Fruit fly (Drosophila melanogaster): ENCODE data around the gene CG9776.
A peak's percentile ranks its signal among the peaks of the same experiment; 100 is the strongest.

CG9776 gene

dm6 chr3R:4319507-4320138 lies 14.2 kb downstream of the CG9776 start, which contains the start of gene CG9795:
Gene CG9795, plus strand, starts transcription at chr3R:4319683.
- TF ChIP-seq CG17801 (GFP tag; optimal IDR thresholded peaks at IDR 0.05; ENCODE audit: partially characterized antibody): peak; percentile 51

- no peak for TF ChIP-seq CG17801 (GFP tag; optimal IDR thresholded peaks at IDR 0.05; ENCODE audit: partially characterized antibody)
Measured at dm6 chr3R:4318999-4319398, 14.9 kb downstream of the CG9776 start, which contains the start of gene Syt14. Gene Syt14, minus strand, starts transcription at chr3R:4319069.

dm6 chr3R:4318589-4318988 lies 15.3 kb downstream of the CG9776 start:
- no peak for TF ChIP-seq CG17801 (GFP tag; optimal IDR thresholded peaks at IDR 0.05; ENCODE audit: partially characterized antibody)

- peak; percentile 33 for TF ChIP-seq CG17801 (GFP tag; optimal IDR thresholded peaks at IDR 0.05; ENCODE audit: partially characterized antibody)
Measured at dm6 chr3R:4311067-4311723, 22.7 kb downstream of the CG9776 start, which contains the start of gene Suv3. Gene Suv3, plus strand, starts transcription at chr3R:4311555.

dm6 chr3R:4310683-4311066 lies 23.2 kb downstream of the CG9776 start, which contains the start of gene Vps24:
Gene Vps24, minus strand, starts transcription at chr3R:4310947.
- no peak for TF ChIP-seq CG17801 (GFP tag; optimal IDR thresholded peaks at IDR 0.05; ENCODE audit: partially characterized antibody)

- TF ChIP-seq CG17801 (GFP tag; optimal IDR thresholded peaks at IDR 0.05; ENCODE audit: partially characterized antibody): no peak
Measured at dm6 chr3R:4308708-4309107, 25.2 kb downstream of the CG9776 start.

dm6 chr3R:4307664-4308416 lies 26.0 kb downstream of the CG9776 start, which contains the start of gene MP1:
Gene MP1, plus strand, starts transcription at chr3R:4307908.
- peak; percentile 23 for TF ChIP-seq CG17801 (GFP tag; optimal IDR thresholded peaks at IDR 0.05; ENCODE audit: partially characterized antibody)

- no peak for TF ChIP-seq CG17801 (GFP tag; optimal IDR thresholded peaks at IDR 0.05; ENCODE audit: partially characterized antibody)
Measured at dm6 chr3R:4301485-4301884, 32.4 kb downstream of the CG9776 start.

- TF ChIP-seq CG17801 (GFP tag; optimal IDR thresholded peaks at IDR 0.05; ENCODE audit: partially characterized antibody): no peak
Measured at dm6 chr3R:4294689-4295088, 39.2 kb downstream of the CG9776 start, which contains the start of gene Nepl11. Gene Nepl11, minus strand, starts transcription at chr3R:4294840.

- no peak for TF ChIP-seq CG17801 (GFP tag; optimal IDR thresholded peaks at IDR 0.05; ENCODE audit: partially characterized antibody)
Measured at dm6 chr3R:4292185-4292584, 41.7 kb downstream of the CG9776 start.

- TF ChIP-seq CG17801 (GFP tag; optimal IDR thresholded peaks at IDR 0.05; ENCODE audit: partially characterized antibody): no peak
Measured at dm6 chr3R:4291289-4291688, 42.6 kb downstream of the CG9776 start.

dm6 chr3R:4284376-4284953 lies 49.4 kb downstream of the CG9776 start:
- TF ChIP-seq CG17801 (GFP tag; optimal IDR thresholded peaks at IDR 0.05; ENCODE audit: partially characterized antibody): no peak

- no peak for TF ChIP-seq CG17801 (GFP tag; optimal IDR thresholded peaks at IDR 0.05; ENCODE audit: partially characterized antibody)
Measured at dm6 chr3R:4282207-4282606, 51.7 kb downstream of the CG9776 start.

dm6 chr3R:4281119-4281861 lies 52.6 kb downstream of the CG9776 start:
- no peak for TF ChIP-seq CG17801 (GFP tag; optimal IDR thresholded peaks at IDR 0.05; ENCODE audit: partially characterized antibody)

Data from ovary, adult (tissue).